Worm (Caenorhabditis elegans): ENCODE results near the gene unc-132.

ce11 chrV:3644193-3644693 is 42.7 kb upstream of the unc-132 start, which contains the start of gene F59B1.8:
- TF ChIP-seq flt-1 (GFP tag; IDR thresholded peaks at IDR 0.05) = no peak
- no peak for TF ChIP-seq ama-1 (optimal IDR thresholded peaks at IDR 0.05)

All from whole organism, early embryonic.